Fruit fly (Drosophila melanogaster) whole organism, embryonic: Measurements from ENCODE around the gene Pex7.

ENCODE experiments used
- CG12104 ChIP-seq: fragments of 200-800 bp; sonication (Bioruptor generic); optimal IDR thresholded peaks from 3 replicates; lab custom pipeline; 2016; ENCODE audit warnings: missing biosample characterization, missing genetic modification characterization
- CG2875 ChIP-seq: fragments of 200-800 bp; sonication (Bioruptor generic); optimal IDR thresholded peaks from 2 replicates; lab custom pipeline; 2017; ENCODE audit warnings: missing biosample characterization, mild to moderate bottlenecking, missing genetic modification characterization, missing genetic modification reagents
- CG6791 ChIP-seq: fragments of 200-800 bp; sonication (Bioruptor generic); IDR thresholded peaks from 3 replicates; pipeline ENCODE4 v1.3.6; 2022; ENCODE audit warnings: missing biosample characterization, missing genetic modification characterization; ENCODE audit not compliant: partially characterized antibody
- Poxn ChIP-seq: fragments of 200-800 bp; sonication (Bioruptor generic); IDR thresholded peaks from 2 replicates; pipeline ENCODE4 v1.3.6; 2022; ENCODE audit warnings: missing biosample characterization, missing genetic modification characterization
- Sox100B ChIP-seq: fragments of 200-800 bp; sonication (Bioruptor generic); optimal IDR thresholded peaks from 3 replicates; lab custom pipeline; 2018; ENCODE audit warnings: missing biosample characterization, mild to moderate bottlenecking, missing genetic modification characterization
- ab ChIP-seq: fragments of 200-800 bp; sonication (Bioruptor generic); optimal IDR thresholded peaks from 2 replicates; lab custom pipeline; 2016; ENCODE audit warnings: missing biosample characterization, missing genetic modification characterization
- ase ChIP-seq: fragments of 200-800 bp; sonication (Bioruptor generic); IDR thresholded peaks from 3 replicates; pipeline ENCODE4 v1.3.6; 2022; ENCODE audit warnings: missing biosample characterization, missing genetic modification characterization
- dimm ChIP-seq: fragments of 200-800 bp; sonication (Bioruptor generic); IDR thresholded peaks from 2 replicates; pipeline ENCODE4 v1.3.6; 2022; ENCODE audit warnings: missing biosample characterization, missing genetic modification characterization
- klu ChIP-seq: fragments of 200-800 bp; sonication (Bioruptor generic); IDR thresholded peaks from 2 replicates; pipeline ENCODE4 v1.3.6; 2022; ENCODE audit warnings: missing biosample characterization, missing genetic modification characterization
- lab ChIP-seq: fragments of 200-800 bp; sonication (Bioruptor generic); optimal IDR thresholded peaks from 3 replicates; lab custom pipeline; 2017; ENCODE audit warnings: missing biosample characterization, missing genetic modification characterization, mild to moderate bottlenecking, moderate library complexity, missing genetic modification reagents
- luna ChIP-seq: fragments of 200-800 bp; sonication (Bioruptor generic); optimal IDR thresholded peaks from 2 replicates; lab custom pipeline; 2016; ENCODE audit warnings: missing biosample characterization, missing genetic modification characterization
- sima ChIP-seq: fragments of 200-800 bp; sonication (Bioruptor generic); optimal IDR thresholded peaks from 2 replicates; lab custom pipeline; 2016; ENCODE audit warnings: missing biosample characterization, missing genetic modification characterization
- so ChIP-seq: fragments of 200-800 bp; sonication (Bioruptor generic); IDR thresholded peaks from 3 replicates; pipeline ENCODE4 v1.3.6; 2022; ENCODE audit warnings: missing biosample characterization, missing genetic modification characterization
- wek ChIP-seq: fragments of 200-800 bp; sonication (Bioruptor generic); optimal IDR thresholded peaks from 3 replicates; lab custom pipeline; 2018; ENCODE audit warnings: missing biosample characterization, mild to moderate bottlenecking, missing genetic modification characterization, moderate library complexity

DNA sequence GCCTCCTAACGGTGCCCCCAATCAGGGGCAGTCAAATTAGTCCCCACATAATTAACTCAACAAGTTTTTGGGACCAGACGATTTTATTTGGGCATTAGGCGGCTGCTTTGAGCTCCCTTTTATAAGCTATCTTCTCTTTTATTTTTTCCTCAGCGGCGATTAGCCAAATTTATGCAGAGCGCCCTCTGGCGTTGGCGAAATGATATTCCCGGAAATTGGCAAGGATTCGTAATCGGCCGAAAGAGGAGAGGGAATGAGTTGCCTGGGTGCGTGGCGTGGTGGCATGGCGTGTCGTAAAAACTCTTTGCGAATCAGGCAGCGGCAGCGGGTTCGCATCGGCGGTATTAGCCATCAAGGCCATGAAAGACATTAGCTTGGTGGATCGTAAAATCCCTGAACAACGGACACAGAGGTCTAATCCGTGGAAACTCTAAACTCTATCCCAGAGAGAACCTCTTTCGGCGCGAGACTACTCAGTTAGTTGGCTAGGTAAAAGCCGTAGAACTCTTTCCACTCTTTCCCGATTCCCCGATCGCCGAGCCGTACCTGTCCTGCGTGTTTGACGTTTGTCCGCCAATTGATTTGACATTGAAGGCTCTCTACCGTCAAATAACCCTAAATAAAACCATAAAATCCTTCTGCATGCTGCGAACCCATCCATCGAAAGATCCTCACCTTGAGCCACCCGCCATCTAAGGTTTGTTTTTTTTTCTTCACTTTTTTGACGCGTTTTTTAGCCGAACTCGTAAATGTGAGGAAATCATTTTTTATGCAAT is 23.1 kb downstream of the Pex7 start:
- TF ChIP-seq sima (GFP tag; lab: Kevin White, UChicago) (no peak), so (no peak), luna (GFP tag; lab: Kevin White, UChicago) (no peak), dimm (GFP tag; lab: Robert Waterston, UW) (no peak), ase (GFP tag; lab: Robert Waterston, UW) (no peak), CG6791 (GFP tag; lab: Robert Waterston, UW) (no peak), CG2875 (GFP tag; lab: Kevin White, UChicago) (no peak), CG12104 (GFP tag; lab: Kevin White, UChicago) (no peak), lab (GFP tag; lab: Kevin White, UChicago) (no peak), Sox100B (GFP tag; lab: Kevin White, UChicago) (no peak), klu (GFP tag; lab: Robert Waterston, UW) (no peak), wek (GFP tag; lab: Kevin White, UChicago) (no peak), ab (GFP tag; lab: Kevin White, UChicago) (no peak), Poxn (GFP tag; lab: Robert Waterston, UW) (no peak)
